Worm (Caenorhabditis elegans): ENCODE measurements around the gene best-18.

Gene best-18

DNA sequence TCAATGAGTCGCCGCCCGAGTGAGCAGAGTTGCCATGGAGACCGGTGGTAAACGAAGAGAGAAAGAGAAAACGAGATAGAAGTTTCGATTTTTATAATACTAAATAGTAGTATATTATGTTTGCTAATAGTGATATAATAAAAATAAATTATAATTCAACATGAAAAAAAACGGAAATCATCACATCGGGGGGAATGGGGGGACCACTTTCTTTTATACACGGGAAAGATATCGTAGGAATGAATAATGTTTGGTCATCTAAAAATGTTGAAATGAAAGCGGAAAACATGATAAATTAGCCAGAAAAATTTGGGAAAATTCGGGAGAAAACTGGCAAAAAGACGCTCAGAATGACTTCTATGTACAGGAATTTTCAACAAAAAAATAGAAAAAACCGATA is 49.5 kb downstream of the best-18 start, which contains the start of gene bbs-5:
TSS of gene bbs-5 (minus strand) at position 101 of the 400 bp plus-strand sequence.
- TF ChIP-seq lin-14 (GFP tag; optimal IDR thresholded peaks at IDR 0.05) (no peak), fkh-8 (tag; optimal IDR thresholded peaks at IDR 0.05) (peak; percentile 39)

Data from whole organism, L1 larva.